Worm (Caenorhabditis elegans) whole organism, late embryonic: Measurements from ENCODE around the gene F43D2.7.

Experiments
- C08G9.2 ChIP-seq: sonication (generic microtip); optimal IDR thresholded peaks from 2 replicates; lab custom pipeline; 2016; ENCODE audit warnings: mild to moderate bottlenecking, missing genetic modification characterization, moderate library complexity, missing compliant biosample characterization
- F13H6.1 ChIP-seq: sonication (generic microtip); optimal IDR thresholded peaks from 2 replicates; lab custom pipeline; 2016; ENCODE audit warnings: missing genetic modification characterization, missing compliant biosample characterization
- T23F11.4 ChIP-seq: fragments of 200-800 bp; sonication (Bioruptor generic); optimal IDR thresholded peaks from 2 replicates; lab custom pipeline; 2018; ENCODE audit warnings: mild to moderate bottlenecking, missing genetic modification characterization, missing compliant biosample characterization
- Y22D7AL.16 ChIP-seq: sonication (generic microtip); optimal IDR thresholded peaks from 2 replicates; lab custom pipeline; 2016; ENCODE audit warnings: missing genetic modification characterization, missing compliant biosample characterization
- ceh-18 ChIP-seq: sonication (generic microtip); optimal IDR thresholded peaks from 2 replicates; lab custom pipeline; 2016; ENCODE audit warnings: missing genetic modification characterization, missing compliant biosample characterization
- ceh-22 ChIP-seq: sonication (generic microtip); optimal IDR thresholded peaks from 2 replicates; lab custom pipeline; 2017; ENCODE audit warnings: missing biosample characterization, missing genetic modification characterization
- ceh-24 ChIP-seq: sonication (generic microtip); optimal IDR thresholded peaks from 2 replicates; lab custom pipeline; 2016; ENCODE audit warnings: mild to moderate bottlenecking, missing genetic modification characterization, missing compliant biosample characterization
- ceh-45 ChIP-seq: fragments of 200-800 bp; sonication (Bioruptor generic); IDR thresholded peaks from 2 replicates; pipeline ENCODE4 v1.3.6; 2022; ENCODE audit warnings: missing genetic modification reagents, missing genetic modification characterization, missing compliant biosample characterization
- ceh-48 ChIP-seq: sonication (generic microtip); optimal IDR thresholded peaks from 2 replicates; lab custom pipeline; 2016; ENCODE audit warnings: missing genetic modification characterization, inconsistent platforms, missing compliant biosample characterization
- ceh-6 ChIP-seq: fragments of 200-800 bp; sonication (Bioruptor generic); optimal IDR thresholded peaks from 2 replicates; lab custom pipeline; 2018; ENCODE audit warnings: mild to moderate bottlenecking, missing genetic modification characterization, missing compliant biosample characterization
- che-1 ChIP-seq: sonication (generic microtip); optimal IDR thresholded peaks from 2 replicates; lab custom pipeline; 2016; ENCODE audit warnings: mild to moderate bottlenecking, missing genetic modification characterization, missing compliant biosample characterization
- dve-1 ChIP-seq: sonication (generic microtip); optimal IDR thresholded peaks from 2 replicates; lab custom pipeline; 2017; ENCODE audit warnings: antibody characterized with exemption, mild to moderate bottlenecking, missing genetic modification characterization, missing compliant biosample characterization
- elt-4 ChIP-seq: sonication (generic microtip); optimal IDR thresholded peaks from 2 replicates; lab custom pipeline; 2016; ENCODE audit warnings: missing genetic modification characterization, missing compliant biosample characterization
- fax-1 ChIP-seq: sonication (generic microtip); optimal IDR thresholded peaks from 2 replicates; lab custom pipeline; 2016; ENCODE audit warnings: missing genotype, missing genetic modification characterization, missing compliant biosample characterization
- fkh-10 ChIP-seq: fragments of 150-350 bp; optimal IDR thresholded peaks from 2 replicates; lab custom pipeline; 2014; ENCODE audit warnings: missing biosample characterization, missing genetic modification reagents, missing genetic modification characterization
- hlh-13 ChIP-seq: fragments of 200-800 bp; sonication (Bioruptor generic); optimal IDR thresholded peaks from 2 replicates; lab custom pipeline; 2018; ENCODE audit warnings: mild to moderate bottlenecking, missing genetic modification characterization, missing compliant biosample characterization
- hlh-15 ChIP-seq: sonication (generic microtip); optimal IDR thresholded peaks from 2 replicates; lab custom pipeline; 2016; ENCODE audit warnings: missing genetic modification characterization, missing compliant biosample characterization
- hlh-30 ChIP-seq: sonication (generic microtip); optimal IDR thresholded peaks from 2 replicates; lab custom pipeline; 2017; ENCODE audit warnings: antibody characterized with exemption, missing genetic modification characterization, missing compliant biosample characterization; ENCODE audit not compliant: insufficient read depth
- hlh-8 ChIP-seq: sonication (generic microtip); optimal IDR thresholded peaks from 2 replicates; lab custom pipeline; 2016; ENCODE audit warnings: missing genotype, missing genetic modification characterization, missing compliant biosample characterization
- lim-6 ChIP-seq: sonication (generic microtip); optimal IDR thresholded peaks from 2 replicates; lab custom pipeline; 2016; ENCODE audit warnings: missing genetic modification characterization, missing compliant biosample characterization
- lin-11 ChIP-seq: fragments of 200-800 bp; sonication (Bioruptor generic); optimal IDR thresholded peaks from 2 replicates; lab custom pipeline; 2018; ENCODE audit warnings: mild to moderate bottlenecking, missing genetic modification characterization, missing compliant biosample characterization
- madf-2 ChIP-seq: sonication (generic microtip); optimal IDR thresholded peaks from 2 replicates; lab custom pipeline; 2017; ENCODE audit warnings: missing genetic modification characterization, missing compliant biosample characterization
- nfya-1 ChIP-seq: sonication (generic microtip); optimal IDR thresholded peaks from 2 replicates; lab custom pipeline; 2017; ENCODE audit warnings: missing genetic modification characterization, mild to moderate bottlenecking, missing compliant biosample characterization, antibody characterized with exemption, moderate library complexity
- nhr-11 ChIP-seq: fragments of 150-350 bp; optimal IDR thresholded peaks from 2 replicates; lab custom pipeline; 2014; ENCODE audit warnings: missing biosample characterization, missing genetic modification characterization
- odd-2 ChIP-seq: sonication (generic microtip); optimal IDR thresholded peaks from 2 replicates; lab custom pipeline; 2017; ENCODE audit warnings: antibody characterized with exemption, mild to moderate bottlenecking, missing genetic modification characterization, missing compliant biosample characterization
- pag-3 ChIP-seq: sonication (generic microtip); optimal IDR thresholded peaks from 2 replicates; lab custom pipeline; 2016; ENCODE audit warnings: missing compliant biosample characterization, missing genetic modification characterization, borderline replicate concordance
- pat-9 ChIP-seq: fragments of 200-800 bp; sonication (Bioruptor generic); optimal IDR thresholded peaks from 2 replicates; lab custom pipeline; 2018; ENCODE audit warnings: mild to moderate bottlenecking, missing genetic modification characterization, moderate library complexity, missing compliant biosample characterization
- pha-2 ChIP-seq: sonication (generic microtip); optimal IDR thresholded peaks from 2 replicates; lab custom pipeline; 2017; ENCODE audit warnings: mild to moderate bottlenecking, missing genetic modification characterization, missing compliant biosample characterization
- pros-1 ChIP-seq: fragments of 150-350 bp; optimal IDR thresholded peaks from 2 replicates; lab custom pipeline; 2014; ENCODE audit warnings: missing biosample characterization, missing genetic modification reagents, missing genetic modification characterization
- ref-2 ChIP-seq: sonication (generic microtip); optimal IDR thresholded peaks from 2 replicates; lab custom pipeline; 2016; ENCODE audit warnings: missing genetic modification characterization, missing compliant biosample characterization
- sox-2 ChIP-seq: fragments of 200-800 bp; sonication (Bioruptor generic); IDR thresholded peaks from 2 replicates; pipeline ENCODE4 v1.3.6; 2022; ENCODE audit warnings: missing genetic modification reagents, missing genetic modification characterization, missing compliant biosample characterization
- sox-4 ChIP-seq: sonication (generic microtip); optimal IDR thresholded peaks from 2 replicates; lab custom pipeline; 2017; ENCODE audit warnings: mild to moderate bottlenecking, missing genetic modification characterization, inconsistent platforms, missing compliant biosample characterization
- tbx-2 ChIP-seq: sonication (generic microtip); optimal IDR thresholded peaks from 2 replicates; lab custom pipeline; 2016; ENCODE audit warnings: missing genetic modification characterization, missing compliant biosample characterization
- unc-3 ChIP-seq, 2 experiments: fragments of 200-800 bp in 1 of 2; sonication (Bioruptor generic) in 1 of 2; sonication (generic microtip) in 1 of 2; conservative IDR thresholded peaks in 1 of 2; optimal IDR thresholded peaks in 1 of 2; 2 replicates each; pipeline versions ENCODE4 v1.3.6 to Lab custom; 2016 to 2022; ENCODE audit warnings: missing compliant biosample characterization in 2 of 2, missing genetic modification characterization in 2 of 2, missing genetic modification reagents in 1 of 2
- unc-86 ChIP-seq: sonication (generic microtip); optimal IDR thresholded peaks from 2 replicates; lab custom pipeline; 2016; ENCODE audit warnings: missing genetic modification characterization, missing compliant biosample characterization
- ztf-16 ChIP-seq: sonication (generic microtip); optimal IDR thresholded peaks from 2 replicates; lab custom pipeline; 2017; ENCODE audit warnings: missing genetic modification characterization, missing compliant biosample characterization

Gene F43D2.7

DNA sequence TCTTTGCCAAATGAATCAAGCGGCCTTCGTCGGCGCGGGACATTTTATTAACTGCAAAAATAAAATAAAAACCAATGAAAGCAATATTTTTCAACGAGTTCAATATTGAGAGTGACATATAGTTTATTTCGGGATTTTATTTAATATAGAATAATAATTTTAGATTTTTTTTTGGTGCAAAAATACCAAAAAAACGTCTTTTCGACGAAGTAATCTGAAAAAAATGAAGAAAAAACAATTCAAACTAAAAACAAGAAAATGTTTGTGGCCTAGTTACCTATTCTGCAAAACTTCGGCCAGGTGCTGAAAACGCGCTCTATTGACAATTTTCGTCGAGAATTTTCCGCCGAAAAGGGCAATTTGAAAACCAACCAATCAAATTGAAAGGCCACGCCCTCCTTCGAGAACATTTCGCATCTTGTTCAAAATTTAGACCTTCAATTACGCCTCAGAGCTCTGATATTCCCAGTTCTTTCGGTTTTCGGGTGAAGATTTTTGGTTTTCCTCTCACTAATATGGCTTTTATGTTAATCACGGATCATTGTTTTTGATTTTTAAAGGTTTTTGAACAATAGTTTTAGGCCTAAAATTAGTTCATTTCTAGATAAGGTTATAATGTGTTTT is 45.6 kb upstream of the F43D2.7 start, which contains the start of gene C47E8.4 (continued):
- no peak for TF ChIP-seq hlh-13 (GFP tag; lab: Kevin White, UChicago)
- no peak for TF ChIP-seq ceh-24 (tag; lab: Kevin White, UChicago)
- TF ChIP-seq madf-2 (tag; lab: Kevin White, UChicago) = no peak
- TF ChIP-seq pha-2 (tag; lab: Kevin White, UChicago) = peak; percentile 52
- peak; percentile 12 for TF ChIP-seq ceh-48 (tag; lab: Kevin White, UChicago)
- TF ChIP-seq Y22D7AL.16 (tag; lab: Kevin White, UChicago) = no peak
- peak; percentile 100 for TF ChIP-seq nfya-1 (tag; lab: Kevin White, UChicago)
- TF ChIP-seq sox-4 (tag; lab: Kevin White, UChicago) = no peak
- TF ChIP-seq pros-1 (tag; lab: Kevin White, UChicago) = peak; percentile 64
- TF ChIP-seq elt-4 (tag; lab: Kevin White, UChicago) = no peak
- peak; percentile 99 for TF ChIP-seq C08G9.2 (tag; lab: Kevin White, UChicago)
- TF ChIP-seq ref-2 (tag; lab: Kevin White, UChicago) = peak; percentile 98
- TF ChIP-seq ceh-6 (GFP tag; lab: Kevin White, UChicago) = no peak
- TF ChIP-seq odd-2 (tag; lab: Kevin White, UChicago) = no peak
- TF ChIP-seq hlh-8 (tag; lab: Kevin White, UChicago) = peak; percentile 92
- TF ChIP-seq ceh-22 (tag; lab: Kevin White, UChicago) = no peak
- TF ChIP-seq fkh-10 (GFP tag; lab: Kevin White, UChicago) = peak; percentile 30
- TF ChIP-seq T23F11.4 (GFP tag; lab: Kevin White, UChicago) = no peak
- TF ChIP-seq unc-3 (GFP tag; conservative IDR thresholded peaks at IDR 0.05; lab: Robert Waterston, UW) = 0 out of 2 replicates have a peak, but pooled peaks have one; percentile 17
- peak; percentile 72 for TF ChIP-seq unc-3 (tag; optimal IDR thresholded peaks at IDR 0.05; lab: Kevin White, UChicago)
- TF ChIP-seq nhr-11 (tag; lab: Kevin White, UChicago) = no peak
- TF ChIP-seq hlh-15 (tag; lab: Kevin White, UChicago) = no peak
- TF ChIP-seq tbx-2 (tag; lab: Kevin White, UChicago) = peak; percentile 97
- TF ChIP-seq pat-9 (tag; lab: Kevin White, UChicago) = no peak
- no peak for TF ChIP-seq ceh-45 (GFP tag; lab: Robert Waterston, UW)
- peak; percentile 33 for TF ChIP-seq hlh-30
- peak; percentile 88 for TF ChIP-seq F13H6.1 (tag; lab: Kevin White, UChicago)
- peak; percentile 93 for TF ChIP-seq ceh-18 (tag; lab: Kevin White, UChicago)
- TF ChIP-seq pag-3 (tag; lab: Kevin White, UChicago) = no peak
- peak; percentile 93 for TF ChIP-seq dve-1
- TF ChIP-seq, all 69 proteins: peak for 41

DNA sequence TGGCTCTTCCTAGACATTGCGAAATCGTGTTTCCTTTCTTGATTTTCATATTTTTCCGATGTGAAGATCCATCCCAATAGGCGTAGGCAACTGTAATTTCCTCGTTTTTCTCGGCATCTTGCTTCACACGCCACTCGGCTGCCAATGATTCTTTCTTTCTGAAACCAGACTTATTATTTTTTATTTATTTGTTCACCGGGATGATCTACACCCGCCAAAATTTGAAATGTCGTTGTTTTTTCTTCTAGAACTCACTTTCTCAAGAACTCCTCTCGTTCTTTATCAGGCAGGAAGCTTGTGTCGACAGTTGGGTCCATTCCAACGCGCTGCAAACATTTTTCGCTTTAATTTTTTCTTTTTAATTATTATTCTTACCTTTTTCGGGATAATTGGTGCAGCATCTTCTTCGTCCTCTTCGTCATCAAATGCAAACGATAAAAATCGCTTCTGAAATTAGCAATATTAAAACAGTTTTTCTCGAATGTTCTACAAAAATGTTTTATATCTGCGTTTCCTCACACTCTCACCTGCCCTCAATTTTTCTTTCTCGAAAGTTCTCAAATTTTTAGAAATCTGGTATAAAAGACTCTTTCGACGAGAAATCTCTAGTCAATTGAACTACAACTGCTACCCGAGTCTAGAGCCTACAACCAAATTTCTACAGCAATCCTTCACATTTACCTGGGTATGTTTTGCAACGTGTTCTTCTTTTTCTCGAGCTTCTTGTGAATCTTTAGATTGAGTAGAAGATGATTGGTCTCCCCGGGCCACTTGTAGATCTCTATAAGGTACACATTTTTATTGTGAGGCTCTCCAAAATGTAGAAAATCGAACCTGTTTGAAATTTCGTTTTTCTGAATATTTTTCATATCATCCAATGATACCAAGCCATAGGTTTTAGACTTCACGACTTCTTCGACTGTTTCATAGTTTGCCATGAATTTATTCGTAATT is 44.7 kb upstream of the F43D2.7 start, which contains the start of gene hsp-90:
TSS of gene hsp-90 (plus strand) at position 560 of the 954 bp plus-strand sequence.
- TF ChIP-seq lin-11 (tag; lab: Kevin White, UChicago) = no peak

ce11 chrV:14683926-14684325 is 44.0 kb upstream of the F43D2.7 start:
- TF ChIP-seq C08G9.2 (tag; lab: Kevin White, UChicago) (no peak), lim-6 (tag; lab: Kevin White, UChicago) (no peak), tbx-2 (tag; lab: Kevin White, UChicago) (no peak), sox-2 (no peak), che-1 (tag; lab: Kevin White, UChicago) (no peak), unc-3 (GFP tag; conservative IDR thresholded peaks at IDR 0.05; lab: Robert Waterston, UW) (no peak), unc-3 (tag; optimal IDR thresholded peaks at IDR 0.05; lab: Kevin White, UChicago) (no peak), ztf-16 (no peak), fax-1 (tag; lab: Kevin White, UChicago) (no peak), unc-86 (tag; lab: Kevin White, UChicago) (no peak), pros-1 (tag; lab: Kevin White, UChicago) (no peak)
